Fruit fly (Drosophila melanogaster) S2 (cell line): ENCODE measurements around the gene Ipk2.

Experiments
- CG8478 ChIP-seq: fragments of >200 bp; optimal IDR thresholded peaks from 2 replicates; lab custom pipeline; 2018
- CTCF ChIP-seq, 2 experiments: fragments of >200 bp; optimal IDR thresholded peaks; 2 replicates each; lab custom pipeline; 2018

DNA sequence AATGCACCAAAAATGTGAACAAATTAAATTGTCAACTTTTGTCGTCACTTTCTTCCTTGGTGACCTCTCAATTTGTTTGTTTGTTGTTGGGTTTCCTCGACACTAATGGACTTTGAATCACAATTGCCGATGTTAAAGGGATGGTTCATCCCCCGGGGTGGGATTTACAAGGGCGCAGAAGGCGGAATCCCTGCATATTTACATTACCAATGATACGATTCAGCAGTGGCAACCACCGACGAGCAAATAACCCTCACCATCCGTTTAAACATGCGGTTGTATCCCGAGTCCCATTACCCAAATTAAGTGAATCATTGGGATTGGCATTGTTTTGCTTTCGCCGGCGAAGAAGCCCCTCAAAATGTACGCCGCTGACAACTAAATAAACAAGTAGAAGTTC is 17.4 kb upstream of the Ipk2 start:
- no peak for TF ChIP-seq CTCF (optimal IDR thresholded peaks at IDR 0.05; lab: Kevin White, UChicago)
- TF ChIP-seq CG8478 (lab: Kevin White, UChicago): no peak
